Worm (Caenorhabditis elegans) whole organism, L1 larva: ENCODE data around the gene his-61.

ENCODE experiments used
- C16A3.4 ChIP-seq: fragments of 150-350 bp; optimal IDR thresholded peaks from 2 replicates; lab custom pipeline; 2014; ENCODE audit warnings: missing biosample characterization, missing genetic modification characterization
- elt-2 ChIP-seq: sonication (generic microtip); optimal IDR thresholded peaks from 2 replicates; lab custom pipeline; 2016; ENCODE audit warnings: missing genetic modification characterization, mild to moderate bottlenecking, inconsistent platforms, missing compliant biosample characterization, missing genetic modification reagents
- fos-1 ChIP-seq: fragments of 150-350 bp; optimal IDR thresholded peaks from 2 replicates; lab custom pipeline; 2014; ENCODE audit warnings: missing biosample characterization, missing genetic modification characterization
- lin-13 ChIP-seq: fragments of 150-350 bp; optimal IDR thresholded peaks from 2 replicates; lab custom pipeline; 2014; ENCODE audit warnings: missing biosample characterization, missing genetic modification reagents, missing genetic modification characterization
- lir-3 ChIP-seq: sonication (generic microtip); optimal IDR thresholded peaks from 2 replicates; lab custom pipeline; 2016; ENCODE audit warnings: mild to moderate bottlenecking, missing genetic modification characterization, moderate library complexity, missing compliant biosample characterization; ENCODE audit not compliant: poor library complexity
- mdl-1 ChIP-seq, 2 experiments: fragments of 150-350 bp; optimal IDR thresholded peaks; 2 replicates each; lab custom pipeline; 2014 to 2017; ENCODE audit warnings: missing biosample characterization in 2 of 2, missing genetic modification characterization in 2 of 2, inconsistent platforms in 1 of 2
- nhr-12 ChIP-seq: sonication (generic microtip); optimal IDR thresholded peaks from 2 replicates; lab custom pipeline; 2017; ENCODE audit warnings: missing biosample characterization, missing genetic modification characterization
- snpc-4 ChIP-seq: fragments of 150-350 bp; optimal IDR thresholded peaks from 2 replicates; lab custom pipeline; 2014; ENCODE audit warnings: missing biosample characterization, missing genetic modification characterization

ce11 chrIV:7445995-7446394, 40.0 kb downstream of the his-61 start, which contains the start of gene B0496.1:
- TF ChIP-seq snpc-4, result no peak
- TF ChIP-seq C16A3.4, result no peak
- no peak for TF ChIP-seq lin-13 (GFP tag; lab: Kevin White, UChicago)
- TF ChIP-seq mdl-1 (tag; optimal IDR thresholded peaks at IDR 0.05; lab: Kevin White, UChicago), result no peak
- TF ChIP-seq lir-3 (tag; lab: Kevin White, UChicago), result no peak
- no peak for TF ChIP-seq elt-2
- no peak for TF ChIP-seq nhr-12 (tag; lab: Kevin White, UChicago)
- TF ChIP-seq fos-1 (tag; lab: Kevin White, UChicago), result no peak
